Worm (Caenorhabditis elegans) whole organism, L4 larva: ENCODE measurements around the gene F28G4.3.

ENCODE experiments used
- F37D6.2 ChIP-seq: sonication (generic microtip); optimal IDR thresholded peaks from 2 replicates; lab custom pipeline; 2016; ENCODE audit warnings: mild to moderate bottlenecking, missing genetic modification characterization, missing compliant biosample characterization
- F49E8.2 ChIP-seq: sonication (generic microtip); optimal IDR thresholded peaks from 2 replicates; lab custom pipeline; 2016; ENCODE audit warnings: missing compliant biosample characterization, mild to moderate bottlenecking, missing genetic modification characterization, borderline replicate concordance
- T20F7.1 ChIP-seq: fragments of 200-800 bp; sonication (Bioruptor generic); optimal IDR thresholded peaks from 2 replicates; lab custom pipeline; 2018; ENCODE audit warnings: mild to moderate bottlenecking, missing genetic modification characterization, missing compliant biosample characterization
- Y105C5A.15 ChIP-seq: fragments of 200-800 bp; sonication (Bioruptor generic); IDR thresholded peaks from 2 replicates; pipeline ENCODE4 v1.3.6; 2022; ENCODE audit warnings: missing genetic modification characterization, missing compliant biosample characterization
- Y75B8A.6 ChIP-seq: fragments of 200-800 bp; sonication (Bioruptor generic); IDR thresholded peaks from 2 replicates; pipeline ENCODE4 v1.3.6; 2022; ENCODE audit warnings: missing genetic modification reagents, missing genetic modification characterization, missing compliant biosample characterization
- ZK546.5 ChIP-seq, 2 experiments: sonication (generic microtip); optimal IDR thresholded peaks; 2 replicates each; lab custom pipeline; 2017; ENCODE audit warnings: missing biosample characterization in 2 of 2, missing genetic modification characterization in 2 of 2
- aha-1 ChIP-seq: fragments of 150-350 bp; peaks from one replicate; lab custom pipeline; 2014; ENCODE audit warnings: missing biosample characterization, missing genetic modification characterization
- aly-2 ChIP-seq: sonication (generic microtip); optimal IDR thresholded peaks from 2 replicates; lab custom pipeline; 2018; ENCODE audit warnings: missing biosample characterization, missing genetic modification characterization
- ama-1 ChIP-seq: fragments of 150-350 bp; optimal IDR thresholded peaks from 2 replicates; lab custom pipeline; 2014; ENCODE audit warnings: inconsistent platforms, mixed read lengths
- attf-4 ChIP-seq: sonication (generic microtip); optimal IDR thresholded peaks from 3 replicates; lab custom pipeline; 2017; ENCODE audit warnings: missing biosample characterization, missing genetic modification characterization
- ceh-20 ChIP-seq: fragments of 200-800 bp; sonication (Bioruptor generic); IDR thresholded peaks from 2 replicates; pipeline ENCODE4 v1.3.6; 2022; ENCODE audit warnings: missing genetic modification reagents, missing genetic modification characterization, missing compliant biosample characterization
- ceh-62 ChIP-seq: sonication (generic microtip); optimal IDR thresholded peaks from 2 replicates; lab custom pipeline; 2017; ENCODE audit warnings: missing biosample characterization, missing genetic modification characterization
- cey-2 ChIP-seq: sonication (generic microtip); optimal IDR thresholded peaks from 3 replicates; lab custom pipeline; 2017; ENCODE audit warnings: missing genetic modification characterization, mild to moderate bottlenecking, missing compliant biosample characterization, antibody characterized with exemption, borderline replicate concordance; ENCODE audit not compliant: insufficient read depth
- ctbp-1 ChIP-seq: fragments of 200-800 bp; sonication (Bioruptor generic); IDR thresholded peaks from 2 replicates; pipeline ENCODE4 v1.3.6; 2022; ENCODE audit warnings: missing genetic modification reagents, missing genetic modification characterization, missing compliant biosample characterization
- daf-16 ChIP-seq, 3 experiments: sonication (generic microtip); optimal IDR thresholded peaks; 2 replicates each; lab custom pipeline; 2016 to 2017; ENCODE audit warnings: missing genetic modification characterization in 3 of 3, missing genetic modification reagents in 3 of 3, mild to moderate bottlenecking in 2 of 3, missing compliant biosample characterization in 2 of 3, missing biosample characterization in 1 of 3, moderate library complexity in 1 of 3
- dmd-9 ChIP-seq: fragments of 200-800 bp; sonication (Bioruptor generic); IDR thresholded peaks from 2 replicates; pipeline ENCODE4 v1.3.6; 2022; ENCODE audit warnings: missing genetic modification reagents, missing genetic modification characterization, missing compliant biosample characterization
- dve-1 ChIP-seq: sonication (generic microtip); optimal IDR thresholded peaks from 2 replicates; lab custom pipeline; 2017; ENCODE audit warnings: antibody characterized with exemption, mild to moderate bottlenecking, missing genetic modification characterization, missing compliant biosample characterization; ENCODE audit not compliant: insufficient read depth
- egl-27 ChIP-seq: sonication (generic microtip); optimal IDR thresholded peaks from 3 replicates; lab custom pipeline; 2017; ENCODE audit warnings: missing biosample characterization, missing genetic modification reagents, missing genetic modification characterization
- egl-43 ChIP-seq: fragments of 200-800 bp; sonication (Bioruptor generic); IDR thresholded peaks from 2 replicates; pipeline ENCODE4 v1.3.6; 2022; ENCODE audit warnings: missing genetic modification reagents, missing genetic modification characterization, missing compliant biosample characterization
- fkh-10 ChIP-seq: fragments of 150-350 bp; optimal IDR thresholded peaks from 2 replicates; lab custom pipeline; 2014; ENCODE audit warnings: missing biosample characterization, missing genetic modification reagents, missing genetic modification characterization
- gei-8 ChIP-seq: fragments of 200-800 bp; sonication (Bioruptor generic); optimal IDR thresholded peaks from 2 replicates; lab custom pipeline; 2018; ENCODE audit warnings: mild to moderate bottlenecking, missing genetic modification characterization, missing compliant biosample characterization
- hlh-30 ChIP-seq: sonication (generic microtip); optimal IDR thresholded peaks from 2 replicates; lab custom pipeline; 2017; ENCODE audit warnings: antibody characterized with exemption, mild to moderate bottlenecking, missing genetic modification characterization, missing compliant biosample characterization; ENCODE audit not compliant: insufficient read depth
- hmg-1.1 ChIP-seq: fragments of 200-800 bp; sonication (Bioruptor generic); IDR thresholded peaks from 2 replicates; pipeline ENCODE4 v1.3.6; 2022; ENCODE audit warnings: missing genetic modification reagents, missing genetic modification characterization, missing compliant biosample characterization
- jun-1 ChIP-seq: fragments of 150-350 bp; optimal IDR thresholded peaks from 2 replicates; lab custom pipeline; 2014; ENCODE audit warnings: missing biosample characterization, missing genetic modification reagents, missing genetic modification characterization
- lin-15B ChIP-seq: fragments of 150-350 bp; sonication (generic microtip); optimal IDR thresholded peaks from 3 replicates; lab custom pipeline; 2014; ENCODE audit warnings: missing biosample characterization, missing genetic modification characterization
- lin-38 ChIP-seq: fragments of 200-800 bp; sonication (Bioruptor generic); IDR thresholded peaks from 2 replicates; pipeline ENCODE4 v1.3.6; 2022; ENCODE audit warnings: missing genetic modification reagents, missing genetic modification characterization, missing compliant biosample characterization
- lin-39 ChIP-seq: fragments of 150-350 bp; optimal IDR thresholded peaks from 2 replicates; lab custom pipeline; 2014; ENCODE audit warnings: missing biosample characterization, missing genetic modification reagents, missing genetic modification characterization
- lir-3 ChIP-seq: sonication (generic microtip); optimal IDR thresholded peaks from 2 replicates; lab custom pipeline; 2016; ENCODE audit warnings: mild to moderate bottlenecking, missing genetic modification characterization, missing compliant biosample characterization
- mdl-1 ChIP-seq, 2 experiments: fragments of 150-350 bp in 1 of 2; sonication (generic microtip) in 1 of 2; optimal IDR thresholded peaks; 2 replicates each; lab custom pipeline; 2014 to 2017; ENCODE audit warnings: missing biosample characterization in 2 of 2, missing genetic modification characterization in 2 of 2
- nhr-28 ChIP-seq: fragments of 150-350 bp; optimal IDR thresholded peaks from 2 replicates; lab custom pipeline; 2014; ENCODE audit warnings: missing biosample characterization, missing genetic modification characterization
- nhr-77 ChIP-seq: fragments of 150-350 bp; optimal IDR thresholded peaks from 2 replicates; lab custom pipeline; 2014; ENCODE audit warnings: missing biosample characterization, missing genetic modification characterization
- pha-4 ChIP-seq, 2 experiments: fragments of 150-350 bp in 1 of 2; fragments of 200-800 bp in 1 of 2; sonication (Bioruptor generic) in 1 of 2; IDR thresholded peaks in 1 of 2; optimal IDR thresholded peaks in 1 of 2; 2 replicates each; pipeline versions ENCODE4 v1.3.6 to Lab custom; 2014 to 2022; ENCODE audit warnings: missing genetic modification characterization in 2 of 2, missing genetic modification reagents in 2 of 2, missing biosample characterization in 1 of 2, missing compliant biosample characterization in 1 of 2
- php-3 ChIP-seq: fragments of 200-800 bp; sonication (Bioruptor generic); IDR thresholded peaks from 2 replicates; pipeline ENCODE4 v1.3.6; 2022; ENCODE audit warnings: missing genetic modification reagents, missing genetic modification characterization, missing compliant biosample characterization
- saeg-2 ChIP-seq: fragments of 200-800 bp; sonication (Bioruptor generic); IDR thresholded peaks from 2 replicates; pipeline ENCODE4 v1.3.6; 2022; ENCODE audit warnings: missing genetic modification reagents, missing genetic modification characterization, missing compliant biosample characterization
- sdz-12 ChIP-seq: fragments of 200-800 bp; sonication (Bioruptor generic); optimal IDR thresholded peaks from 2 replicates; lab custom pipeline; 2018; ENCODE audit warnings: mild to moderate bottlenecking, missing genetic modification characterization, missing compliant biosample characterization
- set-16 ChIP-seq: fragments of 200-800 bp; sonication (Bioruptor generic); IDR thresholded peaks from 2 replicates; pipeline ENCODE4 v1.3.6; 2022; ENCODE audit warnings: missing genetic modification reagents, missing genetic modification characterization, missing compliant biosample characterization
- snpc-1.2 ChIP-seq: fragments of 200-800 bp; sonication (Bioruptor generic); IDR thresholded peaks from 2 replicates; pipeline ENCODE4 v1.3.6; 2022; ENCODE audit warnings: missing genetic modification reagents, missing genetic modification characterization, missing compliant biosample characterization
- vab-7 ChIP-seq: fragments of 200-800 bp; sonication (Bioruptor generic); IDR thresholded peaks from 2 replicates; pipeline ENCODE4 v1.3.6; 2022; ENCODE audit warnings: missing genetic modification reagents, missing genetic modification characterization, missing compliant biosample characterization
- zfp-3 ChIP-seq: fragments of 200-800 bp; sonication (Bioruptor generic); conservative IDR thresholded peaks from 2 replicates; pipeline ENCODE4 v1.3.6; 2022; ENCODE audit warnings: missing genetic modification reagents, missing genetic modification characterization, missing compliant biosample characterization
- zip-11 ChIP-seq: fragments of 200-800 bp; sonication (Bioruptor generic); IDR thresholded peaks from 2 replicates; pipeline ENCODE4 v1.3.6; 2022; ENCODE audit warnings: missing genetic modification characterization, missing compliant biosample characterization
- zip-2 ChIP-seq: fragments of 150-350 bp; optimal IDR thresholded peaks from 2 replicates; lab custom pipeline; 2014; ENCODE audit warnings: missing biosample characterization, missing genetic modification characterization

Gene F28G4.3

ce11 chrV:16277918-16278317 lies 9.6 kb downstream of the F28G4.3 start, which contains the start of gene cyp-37B1 (continued):
- TF ChIP-seq php-3 (GFP tag; lab: Robert Waterston, UW) (peak; percentile 82), ZK546.5 (tag; optimal IDR thresholded peaks at IDR 0.05; lab: Kevin White, UChicago) (no peak), egl-27 (tag; lab: Kevin White, UChicago) (no peak), zip-11 (GFP tag; lab: Robert Waterston, UW) (no peak), daf-16 (GFP tag; optimal IDR thresholded peaks at IDR 0.05; lab: Kevin White, UChicago) (no peak), daf-16 (tag; optimal IDR thresholded peaks at IDR 0.05; lab: Kevin White, UChicago) (peak; percentile 95), ceh-62 (tag; lab: Kevin White, UChicago) (no peak), fkh-10 (GFP tag; lab: Kevin White, UChicago) (no peak), ctbp-1 (GFP tag; lab: Robert Waterston, UW) (no peak), pha-4 (GFP tag; IDR thresholded peaks at IDR 0.05; lab: Robert Waterston, UW) (no peak), pha-4 (tag; optimal IDR thresholded peaks at IDR 0.05; lab: Kevin White, UChicago) (no peak), nhr-77 (tag; lab: Kevin White, UChicago) (peak; percentile 87), lin-39 (tag; lab: Kevin White, UChicago) (no peak)

ce11 chrV:16275347-16275746 lies 12.2 kb downstream of the F28G4.3 start, which contains the start of gene pacl-1:
Gene pacl-1, minus strand, starts transcription at chrV:16275447.
- TF ChIP-seq lin-38 (GFP tag; lab: Robert Waterston, UW) (no peak), aha-1 (tag; lab: Kevin White, UChicago) (no peak), ceh-20 (GFP tag; lab: Robert Waterston, UW) (no peak), snpc-1.2 (GFP tag; lab: Robert Waterston, UW) (no peak), saeg-2 (GFP tag; lab: Robert Waterston, UW) (no peak), cey-2 (tag; lab: Kevin White, UChicago) (no peak), zip-2 (no peak), sdz-12 (GFP tag; lab: Kevin White, UChicago) (no peak), gei-8 (GFP tag; lab: Kevin White, UChicago) (no peak), set-16 (GFP tag; lab: Robert Waterston, UW) (no peak), zip-11 (GFP tag; lab: Robert Waterston, UW) (no peak), lin-15B (tag; lab: Kevin White, UChicago) (no peak), T20F7.1 (GFP tag; lab: Kevin White, UChicago) (no peak), jun-1 (no peak)

ce11 chrV:16271121-16271520 lies 16.4 kb downstream of the F28G4.3 start, which contains the start of gene T13F3.6:
Gene T13F3.6, minus strand, starts transcription at chrV:16271221.
- TF ChIP-seq hlh-30 (tag; lab: Kevin White, UChicago) (no peak), attf-4 (tag; lab: Kevin White, UChicago) (no peak), dve-1 (tag; lab: Kevin White, UChicago) (no peak), F49E8.2 (tag; lab: Kevin White, UChicago) (no peak), Y75B8A.6 (no peak), egl-43 (GFP tag; lab: Robert Waterston, UW) (no peak), hmg-1.1 (GFP tag; lab: Robert Waterston, UW) (no peak), lir-3 (tag; lab: Kevin White, UChicago) (no peak), ama-1 (lab: Kevin White, UChicago) (no peak), lin-39 (tag; lab: Kevin White, UChicago) (no peak)

- TF ChIP-seq zfp-3 (GFP tag; lab: Robert Waterston, UW): 0 out of 2 replicates have a peak, but pooled peaks have one; percentile 15
- TF ChIP-seq dmd-9: no peak
- peak; percentile 39 for TF ChIP-seq nhr-28 (tag; lab: Kevin White, UChicago)
- TF ChIP-seq F37D6.2 (tag; lab: Kevin White, UChicago): no peak
- TF ChIP-seq vab-7: no peak
- TF ChIP-seq Y105C5A.15: no peak
- no peak for TF ChIP-seq aly-2
- no peak for TF ChIP-seq lir-3 (tag; lab: Kevin White, UChicago)
- TF ChIP-seq mdl-1 (tag; optimal IDR thresholded peaks at IDR 0.05; lab: Kevin White, UChicago): no peak
- TF ChIP-seq lin-39 (tag; lab: Kevin White, UChicago): no peak
These were observed 18.0 kb downstream of the F28G4.3 start, which contains the start of the genes fbxa-2 and T13F3.8 for ce11 chrV:16269556-16269955. Gene fbxa-2, minus strand, starts transcription at chrV:16269656. Gene T13F3.8, plus strand, starts transcription at chrV:16269800.
